Worm (Caenorhabditis elegans) whole organism, late embryonic: ENCODE results near the gene C55B6.4.

ENCODE experiments used
- ama-1 ChIP-seq: fragments of 150-350 bp; optimal IDR thresholded peaks from 2 replicates; lab custom pipeline; 2014
- ceh-22 ChIP-seq: sonication (generic microtip); optimal IDR thresholded peaks from 2 replicates; lab custom pipeline; 2017; ENCODE audit warnings: missing biosample characterization, missing genetic modification characterization

ce11 chrX:7143515-7143914 is 44.0 kb downstream of the C55B6.4 start, which contains the start of gene alh-10:
- TF ChIP-seq ceh-22 (no peak), ama-1 (no peak)
